Worm (Caenorhabditis elegans): ENCODE measurements around the gene K06H6.2.

DNA sequence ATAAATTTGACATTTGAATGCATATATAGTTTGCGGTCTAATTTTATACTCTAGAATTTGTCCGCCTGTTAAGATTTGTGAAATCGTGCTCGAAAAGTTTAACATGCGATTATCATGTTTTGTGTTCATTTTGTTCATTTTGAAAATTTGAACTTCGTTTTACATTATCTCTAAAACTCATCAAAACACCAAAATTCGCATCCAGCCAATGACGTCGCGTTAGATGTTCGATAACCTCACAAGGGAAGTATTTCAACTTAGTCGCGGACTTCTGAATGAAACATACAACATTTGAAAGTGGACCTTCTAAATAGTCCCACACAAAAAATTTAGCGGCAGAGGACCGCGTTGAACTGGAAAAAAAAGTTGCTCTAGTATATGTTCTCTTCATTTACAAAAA lies 44.1 kb upstream of the K06H6.2 start:
- TF ChIP-seq F49E8.2 (tag; optimal IDR thresholded peaks at IDR 0.05; ENCODE audit: borderline replicate concordance), result no peak
- TF ChIP-seq pqm-1 (tag; optimal IDR thresholded peaks at IDR 0.05), result no peak

Data from whole organism, L4 larva.